Fruit fly (Drosophila melanogaster) whole organism, pupa: ENCODE results near the gene Zn72D.

Experiments used
- CG17806 ChIP-seq: fragments of 200-800 bp; sonication (Bioruptor generic); optimal IDR thresholded peaks from 2 replicates; lab custom pipeline; 2018; ENCODE audit warnings: missing biosample characterization, mild to moderate bottlenecking, missing genetic modification characterization, moderate library complexity
- Snoo ChIP-seq: fragments of 200-800 bp; sonication (Bioruptor generic); optimal IDR thresholded peaks from 3 replicates; lab custom pipeline; 2017; ENCODE audit warnings: missing biosample characterization, mild to moderate bottlenecking, missing genetic modification characterization, inconsistent platforms
- fd96Ca ChIP-seq: fragments of 200-800 bp; sonication (Bioruptor generic); IDR thresholded peaks from 3 replicates; pipeline ENCODE4 v1.3.6; 2022; ENCODE audit warnings: missing biosample characterization, missing genetic modification characterization

DNA sequence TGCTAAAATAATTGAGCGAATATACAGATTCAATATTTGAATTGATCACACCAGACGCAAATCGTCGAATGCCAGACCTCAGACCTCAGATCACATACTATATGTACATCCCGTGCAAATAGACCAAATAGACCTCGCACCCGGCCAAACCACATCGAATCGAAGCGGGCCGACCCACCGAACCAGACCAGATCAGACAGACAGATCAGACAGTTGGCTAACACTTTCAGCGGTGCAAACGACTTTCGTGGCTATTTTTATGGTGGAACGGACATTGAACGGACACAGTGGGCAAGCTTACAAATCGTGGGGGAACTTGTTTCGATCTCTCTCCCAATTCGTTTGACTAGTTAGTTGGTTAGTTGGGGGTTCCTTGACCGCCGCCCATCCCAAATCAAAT, 39.3 kb upstream of the Zn72D start:
- TF ChIP-seq fd96Ca (GFP tag; lab: Robert Waterston, UW) (no peak), CG17806 (tag; lab: Kevin White, UChicago) (no peak), Snoo (tag; lab: Kevin White, UChicago) (no peak)
